Worm (Caenorhabditis elegans): Measurements from ENCODE around the gene T28A11.16.

T28A11.16 gene

ce11 chrV:3259168-3259622 is at the start of gene T28A11.16:
T28A11.16 (minus strand) TSS chrV:3259218.
- TF ChIP-seq nhr-10 (tag; optimal IDR thresholded peaks at IDR 0.05) = no peak
- no peak for TF ChIP-seq F26F4.8 (GFP tag; conservative IDR thresholded peaks at IDR 0.05)
- no peak for TF ChIP-seq jun-1 (tag; optimal IDR thresholded peaks at IDR 0.05)
- TF ChIP-seq skn-1 (tag; optimal IDR thresholded peaks at IDR 0.05) = no peak
- no peak for TF ChIP-seq nhr-102 (tag; optimal IDR thresholded peaks at IDR 0.05)
- TF ChIP-seq zag-1 (tag; optimal IDR thresholded peaks at IDR 0.05) = no peak
- TF ChIP-seq hlh-11 (tag; optimal IDR thresholded peaks at IDR 0.05) = peak; percentile 45
- TF ChIP-seq ZK546.5 (tag; optimal IDR thresholded peaks at IDR 0.05) = no peak
- peak in 1 of 2 experiments; percentile 80 for TF ChIP-seq daf-16 (GFP tag; optimal IDR thresholded peaks at IDR 0.05)
- TF ChIP-seq daf-16 (tag; optimal IDR thresholded peaks at IDR 0.05) = no peak
- no peak for TF ChIP-seq ztf-7 (tag; optimal IDR thresholded peaks at IDR 0.05)
- TF ChIP-seq saeg-2 (GFP tag; IDR thresholded peaks at IDR 0.05) = no peak
- TF ChIP-seq aha-1 (tag) = peak; percentile 70
- TF ChIP-seq lim-7 (GFP tag; IDR thresholded peaks at IDR 0.05) = no peak

ce11 chrV:3308169-3308568 is 49.2 kb upstream of the T28A11.16 start, which contains the start of gene srbc-3:
srbc-3 (plus strand) TSS chrV:3308469.
- TF ChIP-seq lsy-2 (tag; optimal IDR thresholded peaks at IDR 0.05) (no peak), unc-62 (GFP tag; optimal IDR thresholded peaks at IDR 0.05 in 1 of 2) (peak in 1 of 2 experiments; percentile 67), unc-62 (tag; optimal IDR thresholded peaks at IDR 0.05) (no peak)

ce11 chrV:3301898-3302297 is 42.9 kb upstream of the T28A11.16 start, which contains the start of gene srbc-1:
srbc-1 (minus strand) TSS chrV:3301998.
- TF ChIP-seq aha-1 (tag) (peak; percentile 2), jun-1 (tag; optimal IDR thresholded peaks at IDR 0.05) (no peak)

ce11 chrV:3299437-3299836 is 40.4 kb upstream of the T28A11.16 start:
- TF ChIP-seq madf-5 (GFP tag; IDR thresholded peaks at IDR 0.05) = peak in 1 of 2 experiments; percentile 70; a peak in 1 of 4 replicates
- TF ChIP-seq F37D6.2 (tag; optimal IDR thresholded peaks at IDR 0.05) = no peak

ce11 chrV:3297764-3298163 is 38.7 kb upstream of the T28A11.16 start, which contains the start of gene srx-122:
srx-122 (minus strand) TSS chrV:3297864.
- TF ChIP-seq zfp-2 (tag; optimal IDR thresholded peaks at IDR 0.05) = no peak
- no peak for TF ChIP-seq fos-1 (tag; optimal IDR thresholded peaks at IDR 0.05)
- TF ChIP-seq unc-62 (GFP tag; optimal IDR thresholded peaks at IDR 0.05 in 1 of 2) = no peak
- TF ChIP-seq unc-62 (tag; optimal IDR thresholded peaks at IDR 0.05) = no peak
- no peak for TF ChIP-seq T20F7.1 (GFP tag; optimal IDR thresholded peaks at IDR 0.05)
- no peak for TF ChIP-seq ztf-11 (tag; optimal IDR thresholded peaks at IDR 0.05)
- TF ChIP-seq duxl-1 (tag; optimal IDR thresholded peaks at IDR 0.05; ENCODE audit: poor library complexity) = no peak
- TF ChIP-seq snpc-4 (tag; optimal IDR thresholded peaks at IDR 0.05) = no peak
- TF ChIP-seq nhr-11 (tag; optimal IDR thresholded peaks at IDR 0.05) = no peak
- TF ChIP-seq mes-2 (tag; optimal IDR thresholded peaks at IDR 0.05; ENCODE audit: poor library complexity, severe bottlenecking) = no peak

- TF ChIP-seq unc-62 (GFP tag; optimal IDR thresholded peaks at IDR 0.05 in 1 of 2) (peak in 1 of 2 experiments; percentile 94), unc-62 (tag; optimal IDR thresholded peaks at IDR 0.05) (no peak), cey-2 (tag; optimal IDR thresholded peaks at IDR 0.05; ENCODE audit: borderline replicate concordance, insufficient read depth) (no peak)
Observed at ce11 chrV:3295368-3295767, 36.4 kb upstream of the T28A11.16 start.

ce11 chrV:3289267-3289666 is 30.2 kb upstream of the T28A11.16 start, which contains the start of gene F35F10.6:
F35F10.6 (minus strand) TSS chrV:3289367.
- TF ChIP-seq ceh-20 (GFP tag; IDR thresholded peaks at IDR 0.05) = no peak
- no peak for TF ChIP-seq ztf-7 (tag; optimal IDR thresholded peaks at IDR 0.05)
- no peak for TF ChIP-seq T26A8.4 (GFP tag; IDR thresholded peaks at IDR 0.05)
- TF ChIP-seq ZK337.2 (GFP tag; IDR thresholded peaks at IDR 0.05) = no peak
- no peak for TF ChIP-seq ctbp-1 (GFP tag; IDR thresholded peaks at IDR 0.05)
- no peak for TF ChIP-seq nhr-48 (tag; optimal IDR thresholded peaks at IDR 0.05)
- TF ChIP-seq zip-11 (GFP tag; IDR thresholded peaks at IDR 0.05) = no peak
- no peak for TF ChIP-seq tag-97 (GFP tag; IDR thresholded peaks at IDR 0.05)
- no peak for TF ChIP-seq dmd-6 (GFP tag; IDR thresholded peaks at IDR 0.05)
- no peak for TF ChIP-seq Y48G9A.11 (GFP tag; IDR thresholded peaks at IDR 0.05)
- no peak for TF ChIP-seq nhr-41 (GFP tag; IDR thresholded peaks at IDR 0.05)
- no peak for TF ChIP-seq attf-4 (tag; optimal IDR thresholded peaks at IDR 0.05)
